Fruit fly (Drosophila melanogaster): ENCODE results near the gene CG43886.
A peak's percentile ranks its signal among the peaks of the same experiment; 100 is the strongest.

CG43886 gene

dm6 chr3L:8186627-8187396 lies 27.2 kb upstream of the CG43886 start, which contains the start of the genes ERR and Atg18a (continued):
- TF ChIP-seq Sp1 (GFP tag; optimal IDR thresholded peaks at IDR 0.05) (peak; percentile 86), N (GFP tag; optimal IDR thresholded peaks at IDR 0.05) (peak; percentile 63), dmrt93B (GFP tag; optimal IDR thresholded peaks at IDR 0.05) (peak; percentile 91), sage (GFP tag; optimal IDR thresholded peaks at IDR 0.05) (peak; percentile 50), sv (GFP tag; optimal IDR thresholded peaks at IDR 0.05) (peak; percentile 90), dsf (GFP tag; optimal IDR thresholded peaks at IDR 0.05; ENCODE audit: borderline replicate concordance) (peak; percentile 86), Mio (GFP tag; optimal IDR thresholded peaks at IDR 0.05) (peak; percentile 35)

dm6 chr3L:8185263-8186227 lies 26.0 kb upstream of the CG43886 start:
- TF ChIP-seq Jra (GFP tag; optimal IDR thresholded peaks at IDR 0.05) (peak; percentile 68), foxo (GFP tag; optimal IDR thresholded peaks at IDR 0.05) (peak in 1 of 2 experiments; percentile 56), N (GFP tag; optimal IDR thresholded peaks at IDR 0.05) (no peak), dmrt93B (GFP tag; optimal IDR thresholded peaks at IDR 0.05) (no peak), brk (GFP tag; optimal IDR thresholded peaks at IDR 0.05) (no peak), jim (GFP tag; optimal IDR thresholded peaks at IDR 0.05) (no peak), usp (GFP tag; optimal IDR thresholded peaks at IDR 0.05) (no peak), Hnf4 (GFP tag; optimal IDR thresholded peaks at IDR 0.05) (peak; percentile 50), Dif (GFP tag; optimal IDR thresholded peaks at IDR 0.05; ENCODE audit: partially characterized antibody) (no peak), sv (GFP tag; optimal IDR thresholded peaks at IDR 0.05) (peak; percentile 60), psq (GFP tag; optimal IDR thresholded peaks at IDR 0.05) (peak; percentile 45), Hr78 (GFP tag; optimal IDR thresholded peaks at IDR 0.05) (no peak), Myc (optimal IDR thresholded peaks at IDR 0.05) (no peak), br (GFP tag; optimal IDR thresholded peaks at IDR 0.05) (peak; percentile 56), dl (GFP tag; optimal IDR thresholded peaks at IDR 0.05; ENCODE audit: insufficient read depth in 1 of 2, partially characterized antibody in 2 of 2) (no peak), fru (GFP tag; optimal IDR thresholded peaks at IDR 0.05) (peak; percentile 85), CG32264 (GFP tag; optimal IDR thresholded peaks at IDR 0.05) (no peak), sage (GFP tag; optimal IDR thresholded peaks at IDR 0.05) (no peak), CG9705 (GFP tag; optimal IDR thresholded peaks at IDR 0.05) (no peak), Sp1 (GFP tag; optimal IDR thresholded peaks at IDR 0.05) (peak; percentile 33), CrebA (GFP tag; optimal IDR thresholded peaks at IDR 0.05; ENCODE audit: borderline replicate concordance) (no peak), OdsH (GFP tag; optimal IDR thresholded peaks at IDR 0.05) (peak; percentile 26), Mio (GFP tag; optimal IDR thresholded peaks at IDR 0.05) (no peak), woc (GFP tag; optimal IDR thresholded peaks at IDR 0.05) (peak; percentile 50), rgr (GFP tag; optimal IDR thresholded peaks at IDR 0.05) (peak; percentile 47), HLH106 (tag; optimal IDR thresholded peaks at IDR 0.05) (peak; percentile 28), dsf (GFP tag; optimal IDR thresholded peaks at IDR 0.05; ENCODE audit: borderline replicate concordance) (no peak), ey (GFP tag; optimal IDR thresholded peaks at IDR 0.05) (peak; percentile 62), Abd-B (GFP tag; optimal IDR thresholded peaks at IDR 0.05) (no peak), GATAd (GFP tag; optimal IDR thresholded peaks at IDR 0.05) (no peak), h (GFP tag; optimal IDR thresholded peaks at IDR 0.05) (peak; percentile 88), tai (GFP tag; optimal IDR thresholded peaks at IDR 0.05) (no peak), Hr83 (GFP tag; optimal IDR thresholded peaks at IDR 0.05; ENCODE audit: poor library complexity, severe bottlenecking) (no peak)
